Fruit fly (Drosophila melanogaster) whole organism: ENCODE results near the gene CG17104.

Experiments
- EcR ChIP-seq, 2 experiments: fragments of >200 bp; optimal IDR thresholded peaks; 2 replicates each; lab custom pipeline; 2017; ENCODE audit warnings: missing biosample characterization in 2 of 2, missing genetic modification characterization in 2 of 2, missing genetic modification reagents in 2 of 2
- usp ChIP-seq: fragments of >200 bp; optimal IDR thresholded peaks from 2 replicates; lab custom pipeline; 2017; ENCODE audit warnings: missing biosample characterization, missing genetic modification characterization, mixed read lengths

dm6 chr2L:10703281-10703680, 26.3 kb downstream of the CG17104 start, which contains the start of gene CG6415:
- TF ChIP-seq usp (GFP tag; lab: Kevin White, UChicago) (no peak), EcR (GFP tag; optimal IDR thresholded peaks at IDR 0.05; lab: Kevin White, UChicago) (no peak)
